Fruit fly (Drosophila melanogaster) S2 (cell line): Measurements from ENCODE around the gene Cp38.

Experiments used
- CG8478 ChIP-seq: fragments of >200 bp; optimal IDR thresholded peaks from 2 replicates; lab custom pipeline; 2018
- CTCF ChIP-seq, 2 experiments: fragments of >200 bp; optimal IDR thresholded peaks; 2 replicates each; lab custom pipeline; 2018

dm6 chrX:8505023-8505604, 23.5 kb downstream of the Cp38 start:
- no peak for TF ChIP-seq CG8478
- TF ChIP-seq CTCF (optimal IDR thresholded peaks at IDR 0.05; lab: Kevin White, UChicago): no peak
